Fruit fly (Drosophila melanogaster) whole organism, embryonic: ENCODE data around the gene SrpRbeta.
A peak's percentile ranks its signal among the peaks of the same experiment; 100 is the strongest.

Experiments
- Bgb ChIP-seq: fragments of 200-800 bp; sonication (Bioruptor generic); IDR thresholded peaks from 2 replicates; pipeline ENCODE4 v1.3.6; 2022; ENCODE audit warnings: missing biosample characterization, missing genetic modification characterization; ENCODE audit not compliant: partially characterized antibody
- CG10147 ChIP-seq: fragments of 200-800 bp; sonication (Bioruptor generic); optimal IDR thresholded peaks from 2 replicates; lab custom pipeline; 2019; ENCODE audit warnings: missing biosample characterization, mild to moderate bottlenecking, missing genetic modification characterization, moderate library complexity
- CG10274 ChIP-seq: fragments of 200-800 bp; sonication (Bioruptor generic); optimal IDR thresholded peaks from 3 replicates; lab custom pipeline; 2017; ENCODE audit warnings: missing biosample characterization, mild to moderate bottlenecking, missing genetic modification characterization
- CG10543 ChIP-seq: fragments of 200-800 bp; sonication (Bioruptor generic); optimal IDR thresholded peaks from 3 replicates; lab custom pipeline; 2017; ENCODE audit warnings: missing biosample characterization, mild to moderate bottlenecking, missing genetic modification characterization, moderate library complexity
- CG10654 ChIP-seq: fragments of 200-800 bp; sonication (Bioruptor generic); optimal IDR thresholded peaks from 2 replicates; lab custom pipeline; 2016; ENCODE audit warnings: missing biosample characterization, missing genetic modification characterization
- CG10979 ChIP-seq: fragments of 200-800 bp; sonication (Bioruptor generic); optimal IDR thresholded peaks from 2 replicates; lab custom pipeline; 2018; ENCODE audit warnings: missing biosample characterization, mild to moderate bottlenecking, missing genetic modification characterization, moderate library complexity
- CG11504 ChIP-seq: fragments of 200-800 bp; sonication (Bioruptor generic); optimal IDR thresholded peaks from 3 replicates; lab custom pipeline; 2019; ENCODE audit warnings: missing biosample characterization, mild to moderate bottlenecking, missing genetic modification characterization, moderate library complexity
- CG12071 ChIP-seq: fragments of 200-800 bp; sonication (Bioruptor generic); optimal IDR thresholded peaks from 3 replicates; lab custom pipeline; 2018; ENCODE audit warnings: missing biosample characterization, mild to moderate bottlenecking, missing genetic modification characterization
- CG12391 ChIP-seq: fragments of 200-800 bp; sonication (Bioruptor generic); optimal IDR thresholded peaks from 3 replicates; lab custom pipeline; 2018; ENCODE audit warnings: missing biosample characterization, mild to moderate bottlenecking, missing genetic modification characterization, moderate library complexity
- CG14441 ChIP-seq: fragments of 200-800 bp; sonication (Bioruptor generic); IDR thresholded peaks from 2 replicates; pipeline ENCODE4 v1.3.6; 2022; ENCODE audit warnings: missing biosample characterization, missing genetic modification characterization
- CG14667 ChIP-seq: fragments of 200-800 bp; sonication (Bioruptor generic); IDR thresholded peaks from 2 replicates; pipeline ENCODE4 v1.3.6; 2022; ENCODE audit warnings: missing biosample characterization, missing genetic modification characterization
- CG15011 ChIP-seq: fragments of 200-800 bp; sonication (Bioruptor generic); optimal IDR thresholded peaks from 3 replicates; lab custom pipeline; 2018; ENCODE audit warnings: missing biosample characterization, mild to moderate bottlenecking, missing genetic modification characterization
- CG15514 ChIP-seq: fragments of 200-800 bp; sonication (Bioruptor generic); optimal IDR thresholded peaks from 3 replicates; lab custom pipeline; 2017; ENCODE audit warnings: missing biosample characterization, missing genetic modification characterization, mild to moderate bottlenecking, moderate library complexity, missing genetic modification reagents
- CG1792 ChIP-seq: fragments of 200-800 bp; sonication (Bioruptor generic); optimal IDR thresholded peaks from 2 replicates; lab custom pipeline; 2016; ENCODE audit warnings: missing biosample characterization, missing genetic modification characterization
- CG1832 ChIP-seq: fragments of 200-800 bp; sonication (Bioruptor generic); optimal IDR thresholded peaks from 2 replicates; lab custom pipeline; 2017; ENCODE audit warnings: missing biosample characterization, mild to moderate bottlenecking, missing genetic modification characterization, inconsistent platforms
- CG18476 ChIP-seq: fragments of 200-800 bp; sonication (Bioruptor generic); optimal IDR thresholded peaks from 2 replicates; lab custom pipeline; 2016; ENCODE audit warnings: missing biosample characterization, mild to moderate bottlenecking, missing genetic modification characterization
- CG31441 ChIP-seq: fragments of 200-800 bp; sonication (Bioruptor generic); IDR thresholded peaks from 2 replicates; pipeline ENCODE4 v1.3.6; 2022; ENCODE audit warnings: missing biosample characterization, missing genetic modification characterization
- CG32532 ChIP-seq: fragments of 200-800 bp; sonication (Bioruptor generic); IDR thresholded peaks from 2 replicates; pipeline ENCODE4 v1.3.6; 2022; ENCODE audit warnings: missing biosample characterization, missing genetic modification characterization
- CG32767 ChIP-seq: fragments of 200-800 bp; sonication (Bioruptor generic); IDR thresholded peaks from 2 replicates; pipeline ENCODE4 v1.3.6; 2022; ENCODE audit warnings: missing biosample characterization, missing genetic modification characterization
- CG34224 ChIP-seq: fragments of 200-800 bp; sonication (Bioruptor generic); IDR thresholded peaks from 3 replicates; pipeline ENCODE4 v1.3.6; 2022; ENCODE audit warnings: missing biosample characterization, missing genetic modification characterization; ENCODE audit not compliant: partially characterized antibody
- CG34422 ChIP-seq: fragments of 200-800 bp; sonication (Bioruptor generic); IDR thresholded peaks from 3 replicates; pipeline ENCODE4 v1.3.6; 2022; ENCODE audit warnings: missing biosample characterization, missing genetic modification characterization
- CG4707 ChIP-seq: fragments of 200-800 bp; sonication (Bioruptor generic); optimal IDR thresholded peaks from 2 replicates; lab custom pipeline; 2018; ENCODE audit warnings: missing biosample characterization, mild to moderate bottlenecking, missing genetic modification characterization, moderate library complexity
- CG4820 ChIP-seq: fragments of 200-800 bp; sonication (Bioruptor generic); optimal IDR thresholded peaks from 3 replicates; lab custom pipeline; 2016; ENCODE audit warnings: missing biosample characterization, missing genetic modification characterization
- CG5245 ChIP-seq: fragments of 200-800 bp; sonication (Bioruptor generic); optimal IDR thresholded peaks from 3 replicates; lab custom pipeline; 2016; ENCODE audit warnings: missing biosample characterization, missing genetic modification characterization
- CG7271 ChIP-seq: fragments of 200-800 bp; sonication (Bioruptor generic); optimal IDR thresholded peaks from 2 replicates; lab custom pipeline; 2018; ENCODE audit warnings: missing biosample characterization, mild to moderate bottlenecking, missing genetic modification characterization, moderate library complexity
- CG8478 ChIP-seq: fragments of >200 bp; optimal IDR thresholded peaks from 2 replicates; lab custom pipeline; 2018
- CrebB ChIP-seq: fragments of 200-800 bp; sonication (Bioruptor generic); optimal IDR thresholded peaks from 3 replicates; lab custom pipeline; 2018; ENCODE audit warnings: missing biosample characterization, mild to moderate bottlenecking, missing genetic modification characterization
- Ets65A ChIP-seq: fragments of 200-800 bp; sonication (Bioruptor generic); peaks from one replicate; lab custom pipeline; 2016; ENCODE audit warnings: missing biosample characterization, missing genetic modification characterization
- Gsc ChIP-seq: fragments of 200-800 bp; sonication (Bioruptor generic); IDR thresholded peaks from 2 replicates; pipeline ENCODE4 v1.3.6; 2022; ENCODE audit warnings: missing biosample characterization, missing genetic modification characterization
- Hey ChIP-seq: fragments of 200-800 bp; sonication (Bioruptor generic); optimal IDR thresholded peaks from 3 replicates; lab custom pipeline; 2018; ENCODE audit warnings: missing biosample characterization, mild to moderate bottlenecking, missing genetic modification characterization
- ato ChIP-seq: fragments of 200-800 bp; sonication (Bioruptor generic); IDR thresholded peaks from 2 replicates; pipeline ENCODE4 v1.3.6; 2022; ENCODE audit warnings: missing biosample characterization, missing genetic modification characterization; ENCODE audit not compliant: partially characterized antibody
- bbx ChIP-seq: fragments of 200-800 bp; sonication (Bioruptor generic); IDR thresholded peaks from 2 replicates; pipeline ENCODE4 v1.3.6; 2022; ENCODE audit warnings: missing biosample characterization, missing genetic modification characterization; ENCODE audit not compliant: partially characterized antibody
- bowl ChIP-seq: fragments of 200-800 bp; sonication (Bioruptor generic); IDR thresholded peaks from 2 replicates; pipeline ENCODE4 v1.3.6; 2022; ENCODE audit warnings: missing biosample characterization, missing genetic modification characterization
- cato ChIP-seq: fragments of 200-800 bp; sonication (Bioruptor generic); optimal IDR thresholded peaks from 2 replicates; lab custom pipeline; 2016; ENCODE audit warnings: missing biosample characterization, missing genetic modification characterization, borderline replicate concordance
- chinmo ChIP-seq: fragments of 200-800 bp; sonication (Bioruptor generic); IDR thresholded peaks from 4 replicates; pipeline ENCODE4 v1.3.6; 2022; ENCODE audit warnings: missing biosample characterization, missing genetic modification characterization; ENCODE audit not compliant: partially characterized antibody
- chn ChIP-seq: fragments of 200-800 bp; sonication (Bioruptor generic); optimal IDR thresholded peaks from 2 replicates; lab custom pipeline; 2016; ENCODE audit warnings: missing biosample characterization, missing genetic modification characterization
- en ChIP-seq: fragments of 200-800 bp; sonication (Bioruptor generic); optimal IDR thresholded peaks from 2 replicates; lab custom pipeline; 2016; ENCODE audit warnings: missing biosample characterization, missing genetic modification characterization
- fd3F ChIP-seq: fragments of 200-800 bp; sonication (Bioruptor generic); optimal IDR thresholded peaks from 2 replicates; lab custom pipeline; 2018; ENCODE audit warnings: missing biosample characterization, mild to moderate bottlenecking, missing genetic modification characterization, moderate library complexity
- gsb ChIP-seq: fragments of 200-800 bp; sonication (Bioruptor generic); IDR thresholded peaks from 2 replicates; pipeline ENCODE4 v1.3.6; 2022; ENCODE audit warnings: missing biosample characterization, missing genetic modification characterization
- gsb-n ChIP-seq: fragments of 200-800 bp; sonication (Bioruptor generic); optimal IDR thresholded peaks from 3 replicates; lab custom pipeline; 2018; ENCODE audit warnings: missing biosample characterization, mild to moderate bottlenecking, missing genetic modification characterization
- lilli ChIP-seq: fragments of 200-800 bp; sonication (Bioruptor generic); optimal IDR thresholded peaks from 3 replicates; lab custom pipeline; 2016; ENCODE audit warnings: missing biosample characterization, missing genetic modification characterization
- mld ChIP-seq: fragments of 200-800 bp; sonication (Bioruptor generic); IDR thresholded peaks from 3 replicates; pipeline ENCODE4 v1.3.6; 2022; ENCODE audit warnings: missing biosample characterization, missing genetic modification characterization; ENCODE audit not compliant: partially characterized antibody
- psq ChIP-seq: fragments of 200-800 bp; sonication (Bioruptor generic); optimal IDR thresholded peaks from 2 replicates; lab custom pipeline; 2017; ENCODE audit warnings: missing biosample characterization, missing genetic modification characterization
- slbo ChIP-seq: fragments of 200-800 bp; sonication (Bioruptor generic); IDR thresholded peaks from 2 replicates; pipeline ENCODE4 v1.3.6; 2022; ENCODE audit warnings: missing biosample characterization, missing genetic modification characterization
- slou ChIP-seq: fragments of 200-800 bp; sonication (Bioruptor generic); optimal IDR thresholded peaks from 3 replicates; lab custom pipeline; 2016; ENCODE audit warnings: missing biosample characterization, missing genetic modification characterization
- sug ChIP-seq: fragments of 200-800 bp; optimal IDR thresholded peaks from 2 replicates; lab custom pipeline; 2019; ENCODE audit warnings: missing biosample characterization, mild to moderate bottlenecking, missing genetic modification characterization, moderate library complexity
- tna ChIP-seq: fragments of 200-800 bp; sonication (Bioruptor generic); IDR thresholded peaks from 2 replicates; pipeline ENCODE4 v1.3.6; 2022; ENCODE audit warnings: missing biosample characterization, missing genetic modification characterization; ENCODE audit not compliant: partially characterized antibody
- tx ChIP-seq: fragments of 200-800 bp; sonication (Bioruptor generic); optimal IDR thresholded peaks from 2 replicates; lab custom pipeline; 2016; ENCODE audit warnings: missing biosample characterization, missing genetic modification characterization
- vfl ChIP-seq: fragments of 200-800 bp; sonication (Bioruptor generic); optimal IDR thresholded peaks from 2 replicates; lab custom pipeline; 2016; ENCODE audit warnings: missing biosample characterization, missing genetic modification characterization
- zen2 ChIP-seq: fragments of 200-800 bp; sonication (Bioruptor generic); IDR thresholded peaks from 3 replicates; pipeline ENCODE4 v1.3.6; 2022; ENCODE audit warnings: missing biosample characterization, missing genetic modification characterization; ENCODE audit not compliant: partially characterized antibody

SrpRbeta gene

DNA sequence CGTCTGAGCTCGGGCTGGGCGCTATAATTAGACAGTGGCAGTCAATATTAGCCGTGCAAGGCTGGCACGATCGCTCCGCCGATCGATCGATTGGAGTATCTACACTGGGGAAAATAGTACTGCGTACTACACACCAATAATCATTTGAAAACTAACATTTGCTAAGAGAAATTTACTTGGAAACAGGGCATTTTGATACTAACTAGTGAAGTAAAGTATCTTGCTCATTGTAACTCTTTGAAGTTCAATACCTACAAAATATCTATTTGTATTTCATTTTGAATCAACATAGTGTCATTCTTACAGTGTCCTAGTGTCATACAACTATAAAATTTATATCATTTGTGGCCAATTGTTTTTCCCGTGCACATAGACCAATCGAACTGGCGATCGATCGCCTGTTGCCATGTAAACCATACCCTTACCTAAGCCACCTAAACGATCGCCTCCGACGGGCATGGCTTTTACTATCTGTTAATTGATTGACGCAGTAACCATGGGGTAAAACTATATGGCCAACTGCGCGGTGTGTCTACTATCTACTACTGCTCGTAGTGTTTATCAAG, 19.3 kb downstream of the SrpRbeta start (continued):
- TF ChIP-seq CrebB (peak; percentile 34), Gsc (GFP tag; lab: Robert Waterston, UW) (0 out of 2 replicates have a peak, but pooled peaks have one; percentile 24), sug (tag; lab: Kevin White, UChicago) (peak; percentile 97), CG32767 (GFP tag; lab: Robert Waterston, UW) (peak; percentile 71; the same call in 1 of the 2 replicates), CG10274 (GFP tag; lab: Kevin White, UChicago) (peak; percentile 49), CG12071 (GFP tag; lab: Kevin White, UChicago) (peak; percentile 31), CG10543 (GFP tag; lab: Kevin White, UChicago) (peak; percentile 85), fd3F (GFP tag; lab: Kevin White, UChicago) (peak; percentile 73), chn (GFP tag; lab: Kevin White, UChicago) (peak; percentile 49), slbo (peak; percentile 82), Ets65A (GFP tag; lab: Kevin White, UChicago) (peak; percentile 96), psq (GFP tag; lab: Kevin White, UChicago) (peak; percentile 17), CG12391 (tag; lab: Kevin White, UChicago) (peak; percentile 83), CG8478 (lab: Kevin White, UChicago) (no peak), zen2 (GFP tag; lab: Robert Waterston, UW) (no peak), cato (GFP tag; lab: Kevin White, UChicago) (peak; percentile 61), chinmo (no peak), CG11504 (tag; lab: Kevin White, UChicago) (peak; percentile 85), Hey (tag; lab: Kevin White, UChicago) (peak; percentile 82), CG4820 (peak; percentile 79), lilli (peak; percentile 92), mld (no peak), vfl (GFP tag; lab: Kevin White, UChicago) (peak; percentile 60), CG10147 (GFP tag; lab: Kevin White, UChicago) (peak; percentile 62), CG4707 (no peak), ato (GFP tag; lab: Robert Waterston, UW) (no peak), en (GFP tag; lab: Kevin White, UChicago) (peak; percentile 60), Bgb (GFP tag; lab: Robert Waterston, UW) (no peak), CG14441 (GFP tag; lab: Robert Waterston, UW) (peak; percentile 78), CG1832 (GFP tag; lab: Kevin White, UChicago) (no peak), CG18476 (GFP tag; lab: Kevin White, UChicago) (peak; percentile 70), bowl (GFP tag; lab: Robert Waterston, UW) (no peak), CG5245 (GFP tag; lab: Kevin White, UChicago) (peak; percentile 50), CG7271 (tag; lab: Kevin White, UChicago) (no peak), bbx (GFP tag; lab: Robert Waterston, UW) (no peak), CG10979 (tag; lab: Kevin White, UChicago) (peak; percentile 72), CG34224 (GFP tag; lab: Robert Waterston, UW) (no peak), gsb-n (tag; lab: Kevin White, UChicago) (peak; percentile 46), CG15011 (GFP tag; lab: Kevin White, UChicago) (peak; percentile 68), gsb (GFP tag; lab: Robert Waterston, UW) (peak; percentile 48; the same call in 1 of the 2 replicates), CG10654 (GFP tag; lab: Kevin White, UChicago) (peak; percentile 69), CG14667 (GFP tag; lab: Robert Waterston, UW) (peak; percentile 51), CG32532 (peak; percentile 70), slou (GFP tag; lab: Kevin White, UChicago) (peak; percentile 49), CG1792 (GFP tag; lab: Kevin White, UChicago) (peak; percentile 59), CG34422 (GFP tag; lab: Robert Waterston, UW) (peak; percentile 70), CG15514 (GFP tag; lab: Kevin White, UChicago) (peak; percentile 64), tx (GFP tag; lab: Kevin White, UChicago) (peak; percentile 76), tna (GFP tag; lab: Robert Waterston, UW) (no peak), CG31441 (GFP tag; lab: Robert Waterston, UW) (peak; percentile 82)
